Fruit fly (Drosophila melanogaster): ENCODE results near the gene CBP.

DNA sequence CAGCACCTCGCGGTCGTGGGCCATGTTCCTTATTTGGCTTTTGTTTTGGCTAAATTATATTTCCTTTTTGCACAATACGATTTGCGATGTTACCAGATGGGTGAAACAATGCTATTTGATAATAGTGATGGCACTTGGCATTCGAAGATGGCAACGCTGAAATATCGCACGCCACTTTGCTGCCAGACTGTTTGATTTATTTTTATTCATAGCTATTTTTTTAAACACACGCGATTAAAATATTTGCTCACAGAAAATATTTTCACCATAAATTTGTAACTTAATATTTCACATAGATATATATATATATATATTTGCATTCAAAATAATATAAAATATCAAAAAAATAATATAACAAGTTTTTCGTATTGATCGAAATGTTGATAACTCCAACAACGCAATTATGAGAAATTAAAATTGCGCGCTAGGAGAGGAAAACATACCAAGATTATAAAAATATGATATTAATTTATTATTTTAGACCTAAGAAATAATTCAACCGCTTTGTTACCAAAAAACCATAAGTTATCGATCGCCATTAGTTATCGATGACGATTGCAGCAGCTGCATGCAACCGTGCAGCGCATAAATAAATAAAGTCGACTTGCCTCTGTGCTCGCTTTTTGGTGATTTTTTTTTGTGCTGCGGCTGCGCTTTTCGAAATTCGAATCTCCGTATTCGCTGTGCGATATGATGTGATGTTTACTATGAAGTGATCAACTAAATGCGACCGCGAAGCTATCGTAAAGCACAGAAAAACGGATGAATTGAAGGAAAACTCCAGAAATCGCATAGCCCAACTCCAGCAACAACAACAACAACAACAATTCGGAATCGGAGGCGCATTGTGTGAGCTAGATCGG, 13.3 kb upstream of the CBP start, which contains the start of the genes Atg5 and Dok:
- TF ChIP-seq kay (GFP tag; ENCODE audit: borderline replicate concordance) (no peak), Crg-1 (GFP tag; optimal IDR thresholded peaks at IDR 0.05) (peak; percentile 3), pad (GFP tag; optimal IDR thresholded peaks at IDR 0.05) (no peak), CG7101 (tag; optimal IDR thresholded peaks at IDR 0.05) (peak; percentile 2)
